Worm (Caenorhabditis elegans) whole organism, L4/young adult: ENCODE data around the gene apy-1.

Source experiments
- W03F9.2 ChIP-seq: fragments of 150-350 bp; optimal IDR thresholded peaks from 2 replicates; lab custom pipeline; 2014; ENCODE audit warnings: missing biosample characterization, missing genetic modification characterization
- him-1 ChIP-seq: sonication (generic microtip); optimal IDR thresholded peaks from 2 replicates; lab custom pipeline; 2016; ENCODE audit warnings: missing genotype, missing genetic modification reagents, missing genetic modification characterization, missing compliant biosample characterization

ce11 chrX:7562625-7563024, 6.9 kb downstream of the apy-1 start, which contains the start of gene sto-1:
- no peak for TF ChIP-seq him-1 (tag; lab: Kevin White, UChicago)
- TF ChIP-seq W03F9.2 (tag; lab: Kevin White, UChicago), result no peak
